Fruit fly (Drosophila melanogaster) whole organism, adult: ENCODE results near the gene Rift.

Experiments used
- CG11617 ChIP-seq: fragments of 200-800 bp; sonication (Bioruptor generic); optimal IDR thresholded peaks from 2 replicates; lab custom pipeline; 2017; ENCODE audit warnings: mild to moderate bottlenecking, missing biosample characterization, missing genetic modification reagents, missing genetic modification characterization
- CG12768 ChIP-seq: fragments of 200-800 bp; sonication (Bioruptor generic); optimal IDR thresholded peaks from 2 replicates; lab custom pipeline; 2017; ENCODE audit warnings: missing biosample characterization, missing genetic modification characterization, mild to moderate bottlenecking, moderate library complexity, missing genetic modification reagents
- CG14711 ChIP-seq: fragments of 200-800 bp; sonication (Bioruptor generic); optimal IDR thresholded peaks from 2 replicates; lab custom pipeline; 2018; ENCODE audit warnings: missing biosample characterization, mild to moderate bottlenecking, missing genetic modification characterization, moderate library complexity
- CG1620 ChIP-seq: fragments of 200-800 bp; sonication (Bioruptor generic); optimal IDR thresholded peaks from 2 replicates; lab custom pipeline; 2016; ENCODE audit warnings: missing biosample characterization, missing genetic modification characterization
- CG33017 ChIP-seq: fragments of 200-800 bp; sonication (Bioruptor generic); optimal IDR thresholded peaks from 2 replicates; lab custom pipeline; 2018; ENCODE audit warnings: missing biosample characterization, mild to moderate bottlenecking, missing genetic modification characterization, moderate library complexity
- CG5204 ChIP-seq: fragments of 200-800 bp; sonication (Bioruptor generic); optimal IDR thresholded peaks from 2 replicates; lab custom pipeline; 2016; ENCODE audit warnings: missing biosample characterization, missing genetic modification characterization
- CG7045 ChIP-seq: fragments of 200-800 bp; sonication (Bioruptor generic); optimal IDR thresholded peaks from 2 replicates; lab custom pipeline; 2017; ENCODE audit warnings: missing biosample characterization, mild to moderate bottlenecking, missing genetic modification characterization
- CG7101 ChIP-seq: fragments of 200-800 bp; sonication (Bioruptor generic); optimal IDR thresholded peaks from 2 replicates; lab custom pipeline; 2018; ENCODE audit warnings: missing biosample characterization, mild to moderate bottlenecking, missing genetic modification characterization, moderate library complexity
- Clk ChIP-seq: fragments of 200-800 bp; sonication (Bioruptor generic); optimal IDR thresholded peaks from 2 replicates; lab custom pipeline; 2017; ENCODE audit warnings: missing biosample characterization, missing genetic modification characterization
- Crg-1 ChIP-seq: fragments of 200-800 bp; sonication (Bioruptor generic); optimal IDR thresholded peaks from 2 replicates; lab custom pipeline; 2016; ENCODE audit warnings: missing biosample characterization, missing genetic modification characterization
- Hr96 ChIP-seq: fragments of 200-800 bp; sonication (Bioruptor generic); optimal IDR thresholded peaks from 2 replicates; lab custom pipeline; 2016; ENCODE audit warnings: missing biosample characterization, missing genetic modification characterization
- Mnt ChIP-seq: fragments of 200-800 bp; sonication (Bioruptor generic); optimal IDR thresholded peaks from 2 replicates; lab custom pipeline; 2016; ENCODE audit warnings: missing biosample characterization, mild to moderate bottlenecking, missing genetic modification characterization
- bab1 ChIP-seq: fragments of 200-800 bp; sonication (Bioruptor generic); optimal IDR thresholded peaks from 3 replicates; lab custom pipeline; 2019; ENCODE audit warnings: missing biosample characterization, mild to moderate bottlenecking, missing genetic modification characterization, moderate library complexity
- cic ChIP-seq: fragments of 200-800 bp; sonication (Bioruptor generic); optimal IDR thresholded peaks from 2 replicates; lab custom pipeline; 2017; ENCODE audit warnings: missing biosample characterization, mild to moderate bottlenecking, missing genetic modification characterization, moderate library complexity
- cnc ChIP-seq, 2 experiments: fragments of >200 bp; optimal IDR thresholded peaks; 2 replicates each; lab custom pipeline; 2017
- kay ChIP-seq: fragments of 200-800 bp; sonication (Bioruptor generic); peaks from one replicate; lab custom pipeline; 2016; ENCODE audit warnings: missing biosample characterization, missing genetic modification characterization, borderline replicate concordance
- ovo ChIP-seq: fragments of 200-800 bp; sonication (Bioruptor generic); optimal IDR thresholded peaks from 2 replicates; lab custom pipeline; 2016; ENCODE audit warnings: missing biosample characterization, missing genetic modification characterization
- pad ChIP-seq: fragments of 200-800 bp; sonication (Bioruptor generic); optimal IDR thresholded peaks from 3 replicates; lab custom pipeline; 2017; ENCODE audit warnings: missing biosample characterization, missing genetic modification characterization, mild to moderate bottlenecking, moderate library complexity, missing genetic modification reagents
- tj ChIP-seq: fragments of 200-800 bp; sonication (Bioruptor generic); optimal IDR thresholded peaks from 3 replicates; lab custom pipeline; 2017; ENCODE audit warnings: missing biosample characterization, mild to moderate bottlenecking, missing genetic modification characterization, moderate library complexity
- toe ChIP-seq: fragments of 200-800 bp; sonication (Bioruptor generic); optimal IDR thresholded peaks from 2 replicates; lab custom pipeline; 2016; ENCODE audit warnings: missing biosample characterization, missing genetic modification characterization

Rift gene

dm6 chr3R:31768198-31768597 is 41.8 kb downstream of the Rift start:
- no peak for TF ChIP-seq CG11617 (GFP tag; lab: Kevin White, UChicago)
- no peak for TF ChIP-seq kay (GFP tag; lab: Kevin White, UChicago)
- TF ChIP-seq CG14711 (tag; lab: Kevin White, UChicago), result no peak
- no peak for TF ChIP-seq CG7045 (GFP tag; lab: Kevin White, UChicago)
- no peak for TF ChIP-seq CG12768 (GFP tag; lab: Kevin White, UChicago)
- no peak for TF ChIP-seq cic
- TF ChIP-seq Mnt (GFP tag; lab: Kevin White, UChicago), result no peak
- no peak for TF ChIP-seq Crg-1 (GFP tag; lab: Kevin White, UChicago)
- no peak for TF ChIP-seq cnc (optimal IDR thresholded peaks at IDR 0.05; lab: Kevin White, UChicago)
- TF ChIP-seq tj (GFP tag; lab: Kevin White, UChicago), result no peak
- TF ChIP-seq bab1, result no peak
- TF ChIP-seq CG5204 (GFP tag; lab: Kevin White, UChicago), result no peak
- no peak for TF ChIP-seq Clk (GFP tag; lab: Kevin White, UChicago)
- TF ChIP-seq CG33017 (tag; lab: Kevin White, UChicago), result no peak
- TF ChIP-seq pad (GFP tag; lab: Kevin White, UChicago), result no peak
- no peak for TF ChIP-seq CG1620

- no peak for TF ChIP-seq Hr96
- no peak for TF ChIP-seq CG5204 (GFP tag; lab: Kevin White, UChicago)
- TF ChIP-seq cnc (optimal IDR thresholded peaks at IDR 0.05; lab: Kevin White, UChicago), result no peak
- no peak for TF ChIP-seq Mnt (GFP tag; lab: Kevin White, UChicago)
- no peak for TF ChIP-seq CG33017 (tag; lab: Kevin White, UChicago)
- TF ChIP-seq CG14711 (tag; lab: Kevin White, UChicago), result no peak
- TF ChIP-seq bab1, result no peak
- no peak for TF ChIP-seq ovo
- TF ChIP-seq pad (GFP tag; lab: Kevin White, UChicago), result no peak
- TF ChIP-seq CG7101 (tag; lab: Kevin White, UChicago), result no peak
- TF ChIP-seq cic, result no peak
- TF ChIP-seq tj (GFP tag; lab: Kevin White, UChicago), result no peak
- no peak for TF ChIP-seq Clk (GFP tag; lab: Kevin White, UChicago)
- no peak for TF ChIP-seq toe (GFP tag; lab: Kevin White, UChicago)
- TF ChIP-seq CG12768 (GFP tag; lab: Kevin White, UChicago), result no peak
- no peak for TF ChIP-seq CG7045 (GFP tag; lab: Kevin White, UChicago)
These were observed 42.5 kb downstream of the Rift start for dm6 chr3R:31767528-31767927.

- no peak for TF ChIP-seq Crg-1 (GFP tag; lab: Kevin White, UChicago)
- no peak for TF ChIP-seq Clk (GFP tag; lab: Kevin White, UChicago)
- TF ChIP-seq bab1, result no peak
- TF ChIP-seq CG5204 (GFP tag; lab: Kevin White, UChicago), result no peak
- TF ChIP-seq CG33017 (tag; lab: Kevin White, UChicago), result no peak
- no peak for TF ChIP-seq cnc (optimal IDR thresholded peaks at IDR 0.05; lab: Kevin White, UChicago)
- TF ChIP-seq cic, result no peak
- no peak for TF ChIP-seq CG14711 (tag; lab: Kevin White, UChicago)
- TF ChIP-seq toe (GFP tag; lab: Kevin White, UChicago), result no peak
- no peak for TF ChIP-seq CG7101 (tag; lab: Kevin White, UChicago)
- TF ChIP-seq CG7045 (GFP tag; lab: Kevin White, UChicago), result no peak
- TF ChIP-seq CG12768 (GFP tag; lab: Kevin White, UChicago), result no peak
- TF ChIP-seq Hr96, result no peak
- no peak for TF ChIP-seq kay (GFP tag; lab: Kevin White, UChicago)
- TF ChIP-seq ovo, result no peak
These were observed 44.8 kb downstream of the Rift start for dm6 chr3R:31765145-31765544.

dm6 chr3R:31764672-31765071 is 45.3 kb downstream of the Rift start, which contains the start of gene CG2150:
CG2150 (minus strand) TSS chr3R:31764772.
- no peak for TF ChIP-seq Clk (GFP tag; lab: Kevin White, UChicago)
- TF ChIP-seq CG12768 (GFP tag; lab: Kevin White, UChicago), result no peak
- TF ChIP-seq CG5204 (GFP tag; lab: Kevin White, UChicago), result no peak
- TF ChIP-seq Hr96, result no peak
- TF ChIP-seq toe (GFP tag; lab: Kevin White, UChicago), result no peak
- TF ChIP-seq CG11617 (GFP tag; lab: Kevin White, UChicago), result no peak
- no peak for TF ChIP-seq ovo
- TF ChIP-seq CG7101 (tag; lab: Kevin White, UChicago), result no peak
- no peak for TF ChIP-seq CG7045 (GFP tag; lab: Kevin White, UChicago)
- TF ChIP-seq pad (GFP tag; lab: Kevin White, UChicago), result no peak
- no peak for TF ChIP-seq kay (GFP tag; lab: Kevin White, UChicago)
- TF ChIP-seq Crg-1 (GFP tag; lab: Kevin White, UChicago), result no peak
- no peak for TF ChIP-seq cic
- TF ChIP-seq bab1, result no peak

- TF ChIP-seq ovo (no peak), CG7045 (GFP tag; lab: Kevin White, UChicago) (no peak)
These were observed 47.3 kb downstream of the Rift start for dm6 chr3R:31762672-31763071.

dm6 chr3R:31761529-31762009 is 48.4 kb downstream of the Rift start, which contains the start of gene Smvt:
Smvt (minus strand) TSS chr3R:31761579.
- TF ChIP-seq cic, result peak; percentile 83
- no peak for TF ChIP-seq Hr96
- no peak for TF ChIP-seq CG5204 (GFP tag; lab: Kevin White, UChicago)
- TF ChIP-seq cnc (optimal IDR thresholded peaks at IDR 0.05; lab: Kevin White, UChicago), result peak in 1 of 2 experiments; percentile 13
